Worm (Caenorhabditis elegans) whole organism, L3 larva: ENCODE results near the gene Y116F11B.7.

Experiments used
- ama-1 ChIP-seq: fragments of 150-350 bp; optimal IDR thresholded peaks from 2 replicates; lab custom pipeline; 2018
- unc-39 ChIP-seq: sonication (generic microtip); optimal IDR thresholded peaks from 4 replicates; lab custom pipeline; 2017; ENCODE audit warnings: missing biosample characterization, missing genetic modification characterization

- TF ChIP-seq unc-39: no peak
- no peak for TF ChIP-seq ama-1 (lab: Kevin White, UChicago)
These were observed 49.9 kb downstream of the Y116F11B.7 start for ce11 chrV:19897982-19898381.
